Worm (Caenorhabditis elegans) whole organism, young adult: ENCODE data around the gene ugt-3.
A peak's percentile ranks its signal among the peaks of the same experiment; 100 is the strongest.

Experiments
- C17E4.6 ChIP-seq: fragments of 200-800 bp; sonication (Bioruptor generic); IDR thresholded peaks from 2 replicates; pipeline ENCODE4 v1.3.6; 2022; ENCODE audit warnings: missing genetic modification reagents, missing genetic modification characterization, missing compliant biosample characterization
- F10E7.11 ChIP-seq: sonication (generic microtip); optimal IDR thresholded peaks from 2 replicates; lab custom pipeline; 2017; ENCODE audit warnings: mild to moderate bottlenecking, missing genetic modification characterization, moderate library complexity, missing compliant biosample characterization
- F52B5.7 ChIP-seq: sonication (generic microtip); optimal IDR thresholded peaks from 2 replicates; lab custom pipeline; 2016; ENCODE audit warnings: mild to moderate bottlenecking, missing genetic modification characterization, missing compliant biosample characterization
- F55B11.4 ChIP-seq: sonication (generic microtip); optimal IDR thresholded peaks from 2 replicates; lab custom pipeline; 2016; ENCODE audit warnings: missing compliant biosample characterization, missing genetic modification characterization, borderline replicate concordance; ENCODE audit not compliant: insufficient read depth
- F57A8.1 ChIP-seq: fragments of 200-800 bp; sonication (Bioruptor generic); optimal IDR thresholded peaks from 2 replicates; lab custom pipeline; 2018; ENCODE audit warnings: mild to moderate bottlenecking, missing genetic modification characterization, moderate library complexity, missing compliant biosample characterization
- Y56A3A.18 ChIP-seq: fragments of 200-800 bp; sonication (Bioruptor generic); IDR thresholded peaks from 2 replicates; pipeline ENCODE4 v1.3.6; 2022; ENCODE audit warnings: missing genetic modification reagents, missing genetic modification characterization, missing compliant biosample characterization
- Y79H2A.3 ChIP-seq: fragments of 200-800 bp; sonication (Bioruptor generic); conservative IDR thresholded peaks from 2 replicates; pipeline ENCODE4 v1.3.6; 2022; ENCODE audit warnings: missing genetic modification reagents, missing genetic modification characterization, missing compliant biosample characterization
- ZK185.1 ChIP-seq: sonication (generic microtip); optimal IDR thresholded peaks from 2 replicates; lab custom pipeline; 2016; ENCODE audit warnings: mild to moderate bottlenecking, missing genetic modification characterization, missing compliant biosample characterization; ENCODE audit not compliant: poor library complexity, severe bottlenecking
- akir-1 ChIP-seq: fragments of 200-800 bp; sonication (Bioruptor generic); optimal IDR thresholded peaks from 2 replicates; lab custom pipeline; 2018; ENCODE audit warnings: mild to moderate bottlenecking, missing genetic modification characterization, moderate library complexity, missing compliant biosample characterization
- atf-7 ChIP-seq: sonication (generic microtip); optimal IDR thresholded peaks from 2 replicates; lab custom pipeline; 2017; ENCODE audit warnings: mild to moderate bottlenecking, missing genetic modification characterization, missing compliant biosample characterization
- athp-1 ChIP-seq: sonication (generic microtip); optimal IDR thresholded peaks from 2 replicates; lab custom pipeline; 2017; ENCODE audit warnings: mild to moderate bottlenecking, missing genetic modification characterization, missing compliant biosample characterization
- bed-1 ChIP-seq: fragments of 200-800 bp; sonication (Bioruptor generic); IDR thresholded peaks from 2 replicates; pipeline ENCODE4 v1.3.6; 2022; ENCODE audit warnings: missing genetic modification reagents, missing genetic modification characterization, missing compliant biosample characterization
- cebp-2 ChIP-seq: fragments of 200-800 bp; sonication (Bioruptor generic); IDR thresholded peaks from 2 replicates; pipeline ENCODE4 v1.3.6; 2022; ENCODE audit warnings: missing genetic modification characterization, missing compliant biosample characterization
- die-1 ChIP-seq: sonication (generic microtip); optimal IDR thresholded peaks from 2 replicates; lab custom pipeline; 2016; ENCODE audit warnings: missing genotype, mild to moderate bottlenecking, missing genetic modification characterization, missing compliant biosample characterization
- hlh-12 ChIP-seq: sonication (generic microtip); optimal IDR thresholded peaks from 2 replicates; lab custom pipeline; 2016; ENCODE audit warnings: missing genetic modification characterization, missing compliant biosample characterization
- let-607 ChIP-seq, 2 experiments: fragments of 200-800 bp in 1 of 2; sonication (Bioruptor generic) in 1 of 2; sonication (generic microtip) in 1 of 2; optimal IDR thresholded peaks; 2 replicates each; lab custom pipeline; 2016 to 2018; ENCODE audit warnings: mild to moderate bottlenecking in 2 of 2, missing compliant biosample characterization in 2 of 2, missing genetic modification characterization in 2 of 2, moderate library complexity in 2 of 2, missing genotype in 1 of 2
- lin-26 ChIP-seq: fragments of 200-800 bp; sonication (Bioruptor generic); IDR thresholded peaks from 2 replicates; pipeline ENCODE4 v1.3.6; 2022; ENCODE audit warnings: missing genetic modification reagents, missing genetic modification characterization, missing compliant biosample characterization
- lin-54 ChIP-seq: fragments of 200-800 bp; sonication (Bioruptor generic); optimal IDR thresholded peaks from 2 replicates; lab custom pipeline; 2018; ENCODE audit warnings: mild to moderate bottlenecking, missing genetic modification characterization, missing compliant biosample characterization
- lsl-1 ChIP-seq: fragments of 200-800 bp; sonication (Bioruptor generic); optimal IDR thresholded peaks from 2 replicates; lab custom pipeline; 2018; ENCODE audit warnings: mild to moderate bottlenecking, missing genetic modification characterization, moderate library complexity, missing compliant biosample characterization
- madf-10 ChIP-seq: sonication (generic microtip); optimal IDR thresholded peaks from 2 replicates; lab custom pipeline; 2016; ENCODE audit warnings: mild to moderate bottlenecking, missing genetic modification characterization, missing compliant biosample characterization
- nfya-1 ChIP-seq: sonication (generic microtip); optimal IDR thresholded peaks from 2 replicates; lab custom pipeline; 2017; ENCODE audit warnings: antibody characterized with exemption, missing compliant biosample characterization, missing genetic modification characterization, borderline replicate concordance; ENCODE audit not compliant: insufficient read depth
- nhr-80 ChIP-seq: sonication (generic microtip); optimal IDR thresholded peaks from 2 replicates; lab custom pipeline; 2016; ENCODE audit warnings: missing genetic modification characterization, missing compliant biosample characterization
- nhr-90 ChIP-seq: sonication (generic microtip); optimal IDR thresholded peaks from 2 replicates; lab custom pipeline; 2016; ENCODE audit warnings: missing genotype, mild to moderate bottlenecking, missing genetic modification characterization, missing compliant biosample characterization
- snpc-1.1 ChIP-seq: sonication (generic microtip); optimal IDR thresholded peaks from 2 replicates; lab custom pipeline; 2017; ENCODE audit warnings: missing genetic modification characterization, mild to moderate bottlenecking, missing compliant biosample characterization, antibody characterized with exemption, moderate library complexity, missing genotype, missing genetic modification reagents; ENCODE audit not compliant: insufficient read depth
- tlf-1 ChIP-seq: fragments of 200-800 bp; sonication (Bioruptor generic); optimal IDR thresholded peaks from 2 replicates; lab custom pipeline; 2018; ENCODE audit warnings: mild to moderate bottlenecking, missing genetic modification characterization, missing compliant biosample characterization
- ztf-6 ChIP-seq: fragments of 200-800 bp; sonication (Bioruptor generic); IDR thresholded peaks from 2 replicates; pipeline ENCODE4 v1.3.6; 2022; ENCODE audit warnings: missing genetic modification reagents, missing genetic modification characterization, missing compliant biosample characterization

Gene ugt-3

DNA sequence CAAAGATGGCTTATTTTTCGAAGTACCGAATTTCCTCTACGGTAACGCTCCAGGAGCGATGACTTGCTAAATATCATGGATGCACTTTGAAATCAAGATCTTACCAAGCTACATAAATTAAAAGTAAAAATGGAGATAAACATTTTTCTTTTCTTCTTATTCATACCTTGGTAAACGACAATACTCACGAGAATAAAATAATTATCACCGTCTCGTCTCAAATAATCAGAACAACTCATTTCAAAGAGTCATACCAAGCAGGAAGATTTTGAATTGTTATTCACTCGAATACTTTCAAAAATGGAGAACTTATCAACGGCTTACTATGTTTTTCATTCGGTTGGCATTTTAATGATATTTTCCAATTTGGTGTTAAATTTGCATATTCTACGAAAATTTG lies 3.2 kb upstream of the ugt-3 start, which contains the start of gene srbc-45:
TSS of gene srbc-45 (plus strand) at position 301 of the 400 bp plus-strand sequence.
- TF ChIP-seq snpc-1.1 (tag; lab: Kevin White, UChicago) (no peak), hlh-12 (tag; lab: Kevin White, UChicago) (no peak), lin-54 (GFP tag; lab: Kevin White, UChicago) (no peak)

DNA sequence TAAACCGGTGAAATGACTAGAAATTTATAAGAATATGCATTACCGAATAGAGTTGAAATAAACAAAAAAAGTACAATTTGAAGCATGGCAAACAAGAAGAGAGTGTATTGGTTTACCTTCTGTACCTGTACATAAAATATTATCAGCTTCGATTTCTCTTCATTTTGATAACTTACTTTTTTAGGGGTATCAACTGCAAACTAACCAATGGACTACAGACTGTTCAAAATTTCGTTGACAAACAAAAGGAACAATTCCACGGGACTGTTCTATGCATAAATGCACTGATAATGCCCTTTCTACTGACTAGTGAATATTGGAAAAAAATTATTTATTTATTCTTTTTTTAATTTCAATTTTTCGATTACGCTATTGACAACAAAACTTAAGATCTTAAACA lies 2.1 kb downstream of the ugt-3 start, which contains the start of gene ugt-6:
TSS of gene ugt-6 (minus strand) at position 233 of the 400 bp plus-strand sequence.
- TF ChIP-seq tlf-1 (GFP tag; lab: Kevin White, UChicago) (no peak), Y56A3A.18 (GFP tag; lab: Robert Waterston, UW) (no peak), ztf-6 (GFP tag; lab: Robert Waterston, UW) (no peak), F52B5.7 (tag; lab: Kevin White, UChicago) (no peak)
- TF ChIP-seq, all 124 proteins: peak for 0

DNA sequence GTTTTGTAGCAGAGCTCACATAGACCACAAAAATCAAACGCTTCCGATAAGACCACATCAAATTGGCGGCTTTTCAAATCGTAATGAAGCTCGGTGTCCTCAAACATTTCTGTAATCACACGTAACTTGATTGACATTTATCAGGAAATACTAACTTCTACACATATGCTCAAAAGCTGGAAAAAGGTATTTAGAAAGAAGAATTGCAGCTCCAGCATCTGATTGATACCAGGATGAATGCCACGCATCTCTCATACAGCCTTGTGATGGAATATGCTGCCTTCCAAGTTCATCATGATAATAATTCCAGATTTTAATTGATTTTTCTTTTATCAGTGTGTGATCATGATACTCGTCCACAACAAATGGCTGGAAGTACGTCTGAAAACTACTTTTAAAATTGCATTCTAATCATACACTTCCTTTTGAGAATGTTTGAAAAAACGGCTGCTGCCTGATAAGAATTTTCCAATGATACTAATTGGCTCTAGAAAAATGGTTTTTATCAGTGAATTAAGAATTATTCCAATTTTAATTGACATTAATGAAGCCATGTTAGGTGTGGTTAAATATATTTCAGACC lies 3.1 kb downstream of the ugt-3 start:
- TF ChIP-seq lin-26 (GFP tag; lab: Robert Waterston, UW) (no peak), atf-7 (tag; lab: Kevin White, UChicago) (peak; percentile 33), nhr-90 (no peak), F55B11.4 (tag; lab: Kevin White, UChicago) (no peak), die-1 (tag; lab: Kevin White, UChicago) (no peak), cebp-2 (GFP tag; lab: Robert Waterston, UW) (no peak), nhr-80 (tag; lab: Kevin White, UChicago) (peak; percentile 86), bed-1 (GFP tag; lab: Robert Waterston, UW) (no peak), nfya-1 (tag; lab: Kevin White, UChicago) (no peak), C17E4.6 (GFP tag; lab: Robert Waterston, UW) (no peak), let-607 (tag; optimal IDR thresholded peaks at IDR 0.05; lab: Kevin White, UChicago) (peak; percentile 62 to 80)

DNA sequence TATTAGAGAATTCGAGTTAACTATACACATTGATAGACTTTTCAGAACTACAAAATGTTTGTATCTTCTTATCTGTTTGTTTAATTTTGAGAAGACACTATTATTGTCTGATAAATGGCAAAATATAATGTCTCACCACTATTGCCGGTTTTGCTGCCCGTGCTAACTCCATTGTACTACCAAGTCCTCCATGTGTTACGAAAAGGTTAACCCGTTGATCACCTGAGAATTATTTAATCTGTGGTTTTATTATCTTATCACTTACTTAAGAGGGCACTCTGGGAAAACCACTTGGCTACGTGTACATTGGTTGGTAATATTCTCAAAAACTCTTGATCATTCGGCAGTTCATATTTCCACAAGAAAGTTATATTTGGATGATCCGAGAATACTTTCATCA lies 4.1 kb downstream of the ugt-3 start:
- no peak for TF ChIP-seq akir-1
- TF ChIP-seq lin-26 (GFP tag; lab: Robert Waterston, UW), result no peak

DNA sequence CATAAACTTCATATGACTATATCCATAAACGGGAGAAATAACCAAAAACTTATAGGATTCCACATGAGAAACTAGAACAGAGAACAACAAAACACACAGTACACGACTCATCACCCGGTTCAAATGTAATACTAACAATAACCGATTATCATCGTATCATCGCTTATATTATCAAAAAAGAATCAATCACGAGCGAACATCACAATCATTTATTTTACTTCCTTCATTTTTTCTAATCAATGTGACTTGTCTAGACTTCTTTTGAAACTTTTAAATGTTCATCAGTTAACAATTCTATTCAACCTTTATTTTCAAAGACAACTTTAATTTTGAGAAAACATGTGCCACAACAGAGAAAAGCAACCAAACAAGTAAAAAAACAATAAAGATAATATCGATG lies 4.9 kb downstream of the ugt-3 start, which contains the start of gene ugt-4:
TSS of gene ugt-4 (minus strand) at position 141 of the 400 bp plus-strand sequence.
- TF ChIP-seq let-607 (tag; optimal IDR thresholded peaks at IDR 0.05; lab: Kevin White, UChicago) (no peak), ZK185.1 (tag; lab: Kevin White, UChicago) (no peak), athp-1 (tag; lab: Kevin White, UChicago) (no peak), lsl-1 (GFP tag; lab: Kevin White, UChicago) (no peak), F57A8.1 (GFP tag; lab: Kevin White, UChicago) (no peak), nhr-80 (tag; lab: Kevin White, UChicago) (peak; percentile 62), madf-10 (tag; lab: Kevin White, UChicago) (no peak), Y79H2A.3 (no peak)

DNA sequence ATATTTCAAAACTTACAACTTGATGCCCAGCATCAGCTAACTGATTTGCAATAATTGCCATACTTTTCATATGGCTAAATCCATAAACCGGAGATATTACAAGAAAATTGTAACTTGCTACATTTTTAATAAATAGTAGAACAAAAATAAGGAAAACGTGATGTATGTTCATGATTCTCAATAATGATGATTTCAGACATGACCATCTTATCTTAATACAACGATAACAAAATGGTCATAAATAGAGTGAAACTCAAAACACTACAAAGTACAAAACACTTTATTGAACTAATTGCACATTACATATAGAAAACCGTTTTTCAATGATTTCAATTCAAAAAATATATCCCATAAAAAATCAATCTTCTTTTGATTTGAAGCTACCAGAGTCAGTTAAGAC lies 7.3 kb downstream of the ugt-3 start, which contains the start of gene ugt-5:
TSS of gene ugt-5 (minus strand) at position 214 of the 400 bp plus-strand sequence.
- no peak for TF ChIP-seq F10E7.11 (tag; lab: Kevin White, UChicago)
- TF ChIP-seq C17E4.6 (GFP tag; lab: Robert Waterston, UW), result no peak
- TF ChIP-seq nhr-80 (tag; lab: Kevin White, UChicago), result peak; percentile 22
